Fruit fly (Drosophila melanogaster) whole organism, embryonic: Measurements from ENCODE around the gene CG5043.
A peak's percentile ranks its signal among the peaks of the same experiment; 100 is the strongest.

Source experiments
- Adf1 ChIP-seq: fragments of 200-800 bp; sonication (Bioruptor generic); IDR thresholded peaks from 2 replicates; pipeline ENCODE4 v1.3.6; 2022; ENCODE audit warnings: missing biosample characterization, missing genetic modification characterization
- C15 ChIP-seq: fragments of 200-800 bp; sonication (Bioruptor generic); IDR thresholded peaks from 3 replicates; pipeline ENCODE4 v1.3.6; 2022; ENCODE audit warnings: missing biosample characterization, missing genetic modification characterization
- CG1024 ChIP-seq: fragments of 200-800 bp; sonication (Bioruptor generic); IDR thresholded peaks from 2 replicates; pipeline ENCODE4 v1.3.6; 2022; ENCODE audit warnings: missing biosample characterization, missing genetic modification characterization
- CG10565 ChIP-seq: fragments of 200-800 bp; sonication (Bioruptor generic); optimal IDR thresholded peaks from 3 replicates; lab custom pipeline; 2016; ENCODE audit warnings: missing biosample characterization, mild to moderate bottlenecking, missing genetic modification characterization
- CG12659 ChIP-seq: fragments of 200-800 bp; sonication (Bioruptor generic); optimal IDR thresholded peaks from 3 replicates; lab custom pipeline; 2017; ENCODE audit warnings: mild to moderate bottlenecking, missing biosample characterization, missing genetic modification reagents, missing genetic modification characterization
- CG13775 ChIP-seq: fragments of 200-800 bp; sonication (Bioruptor generic); optimal IDR thresholded peaks from 3 replicates; lab custom pipeline; 2017; ENCODE audit warnings: missing biosample characterization, mild to moderate bottlenecking, missing genetic modification characterization
- CG14860 ChIP-seq: fragments of 200-800 bp; sonication (Bioruptor generic); IDR thresholded peaks from 3 replicates; pipeline ENCODE4 v1.3.6; 2022; ENCODE audit warnings: missing biosample characterization, missing genetic modification characterization; ENCODE audit not compliant: partially characterized antibody
- CG1529 ChIP-seq: fragments of 200-800 bp; sonication (Bioruptor generic); optimal IDR thresholded peaks from 3 replicates; lab custom pipeline; 2018; ENCODE audit warnings: missing biosample characterization, missing genetic modification characterization
- CG15514 ChIP-seq: fragments of 200-800 bp; sonication (Bioruptor generic); optimal IDR thresholded peaks from 3 replicates; lab custom pipeline; 2017; ENCODE audit warnings: missing biosample characterization, missing genetic modification characterization, mild to moderate bottlenecking, moderate library complexity, missing genetic modification reagents
- CG17912 ChIP-seq: fragments of 200-800 bp; sonication (Bioruptor generic); optimal IDR thresholded peaks from 2 replicates; lab custom pipeline; 2018; ENCODE audit warnings: missing biosample characterization, mild to moderate bottlenecking, missing genetic modification characterization
- CG2129 ChIP-seq: fragments of 200-800 bp; sonication (Bioruptor generic); IDR thresholded peaks from 2 replicates; pipeline ENCODE4 v1.3.6; 2022; ENCODE audit warnings: missing biosample characterization, missing genetic modification characterization; ENCODE audit not compliant: partially characterized antibody
- CG2712 ChIP-seq: fragments of 200-800 bp; optimal IDR thresholded peaks from 3 replicates; lab custom pipeline; 2019; ENCODE audit warnings: missing biosample characterization, mild to moderate bottlenecking, missing genetic modification characterization, moderate library complexity
- CG31441 ChIP-seq: fragments of 200-800 bp; sonication (Bioruptor generic); IDR thresholded peaks from 2 replicates; pipeline ENCODE4 v1.3.6; 2022; ENCODE audit warnings: missing biosample characterization, missing genetic modification characterization
- CG34376 ChIP-seq: fragments of 200-800 bp; sonication (Bioruptor generic); optimal IDR thresholded peaks from 2 replicates; lab custom pipeline; 2018; ENCODE audit warnings: missing biosample characterization, mild to moderate bottlenecking, missing genetic modification characterization
- CG4404 ChIP-seq: fragments of 200-800 bp; sonication (Bioruptor generic); IDR thresholded peaks from 2 replicates; pipeline ENCODE4 v1.3.6; 2022; ENCODE audit warnings: missing biosample characterization, missing genetic modification characterization
- CG5953 ChIP-seq: fragments of 200-800 bp; sonication (Bioruptor generic); IDR thresholded peaks from 2 replicates; pipeline ENCODE4 v1.3.6; 2022; ENCODE audit warnings: missing biosample characterization, missing genetic modification characterization
- CG6689 ChIP-seq: fragments of 200-800 bp; sonication (Bioruptor generic); IDR thresholded peaks from 2 replicates; pipeline ENCODE4 v1.3.6; 2022; ENCODE audit warnings: missing biosample characterization, missing genetic modification characterization
- CG6854 ChIP-seq: fragments of 200-800 bp; sonication (Bioruptor generic); optimal IDR thresholded peaks from 3 replicates; lab custom pipeline; 2017; ENCODE audit warnings: missing biosample characterization, mild to moderate bottlenecking, missing genetic modification characterization
- CG7357 ChIP-seq: fragments of 200-800 bp; sonication (Bioruptor generic); IDR thresholded peaks from 3 replicates; pipeline ENCODE4 v1.3.6; 2022; ENCODE audit warnings: missing biosample characterization, missing genetic modification characterization
- CG7556 ChIP-seq: fragments of 200-800 bp; sonication (Bioruptor generic); optimal IDR thresholded peaks from 2 replicates; lab custom pipeline; 2017; ENCODE audit warnings: missing biosample characterization, mild to moderate bottlenecking, missing genetic modification characterization
- CG8924 ChIP-seq: fragments of 200-800 bp; optimal IDR thresholded peaks from 3 replicates; lab custom pipeline; 2019; ENCODE audit warnings: missing biosample characterization, mild to moderate bottlenecking, missing genetic modification characterization, moderate library complexity
- Dp ChIP-seq: fragments of 200-800 bp; sonication (Bioruptor generic); optimal IDR thresholded peaks from 2 replicates; lab custom pipeline; 2018; ENCODE audit warnings: missing biosample characterization, mild to moderate bottlenecking, missing genetic modification characterization, moderate library complexity
- E2f2 ChIP-seq: fragments of 200-800 bp; sonication (Bioruptor generic); IDR thresholded peaks from 2 replicates; pipeline ENCODE4 v1.3.6; 2022; ENCODE audit warnings: missing biosample characterization, missing genetic modification characterization
- Eip74EF ChIP-seq, 2 experiments: fragments of 200-800 bp in 1 of 2; fragments of >200 bp in 1 of 2; sonication (Bioruptor generic) in 1 of 2; optimal IDR thresholded peaks; 2 replicates each; lab custom pipeline; 2017 to 2019; ENCODE audit warnings: missing biosample characterization in 2 of 2, missing genetic modification characterization in 2 of 2, mild to moderate bottlenecking in 1 of 2, moderate library complexity in 1 of 2
- Fer1 ChIP-seq: fragments of 200-800 bp; sonication (Bioruptor generic); optimal IDR thresholded peaks from 2 replicates; lab custom pipeline; 2017; ENCODE audit warnings: missing biosample characterization, mild to moderate bottlenecking, missing genetic modification characterization
- Hey ChIP-seq: fragments of 200-800 bp; sonication (Bioruptor generic); optimal IDR thresholded peaks from 3 replicates; lab custom pipeline; 2018; ENCODE audit warnings: missing biosample characterization, mild to moderate bottlenecking, missing genetic modification characterization
- HmgD ChIP-seq: fragments of 200-800 bp; sonication (Bioruptor generic); optimal IDR thresholded peaks from 3 replicates; lab custom pipeline; 2016; ENCODE audit warnings: missing biosample characterization, missing genetic modification characterization
- Hr39 ChIP-seq: fragments of >200 bp; optimal IDR thresholded peaks from 2 replicates; lab custom pipeline; 2017
- NK7.1 ChIP-seq: fragments of 200-800 bp; sonication (Bioruptor generic); optimal IDR thresholded peaks from 3 replicates; lab custom pipeline; 2016; ENCODE audit warnings: missing biosample characterization, missing genetic modification characterization
- Ptx1 ChIP-seq: fragments of 200-800 bp; sonication (Bioruptor generic); IDR thresholded peaks from 2 replicates; pipeline ENCODE4 v1.3.6; 2022; ENCODE audit warnings: missing biosample characterization, missing genetic modification characterization
- Ravus ChIP-seq: fragments of 200-800 bp; sonication (Bioruptor generic); IDR thresholded peaks from 2 replicates; pipeline ENCODE4 v1.3.6; 2022; ENCODE audit warnings: missing biosample characterization, missing genetic modification characterization
- Vsx1 ChIP-seq: fragments of 200-800 bp; sonication (Bioruptor generic); optimal IDR thresholded peaks from 2 replicates; lab custom pipeline; 2017; ENCODE audit warnings: missing biosample characterization, mild to moderate bottlenecking, missing genetic modification characterization, missing genetic modification reagents
- ato ChIP-seq: fragments of 200-800 bp; sonication (Bioruptor generic); IDR thresholded peaks from 2 replicates; pipeline ENCODE4 v1.3.6; 2022; ENCODE audit warnings: missing biosample characterization, missing genetic modification characterization; ENCODE audit not compliant: partially characterized antibody
- cas ChIP-seq: fragments of 200-800 bp; sonication (Bioruptor generic); IDR thresholded peaks from 2 replicates; pipeline ENCODE4 v1.3.6; 2022; ENCODE audit warnings: missing biosample characterization, missing genetic modification characterization
- cg ChIP-seq: fragments of 200-800 bp; sonication (Bioruptor generic); optimal IDR thresholded peaks from 3 replicates; lab custom pipeline; 2019; ENCODE audit warnings: missing biosample characterization, mild to moderate bottlenecking, missing genetic modification characterization, moderate library complexity
- chn ChIP-seq: fragments of 200-800 bp; sonication (Bioruptor generic); optimal IDR thresholded peaks from 2 replicates; lab custom pipeline; 2016; ENCODE audit warnings: missing biosample characterization, missing genetic modification characterization
- cwo ChIP-seq: fragments of 200-800 bp; sonication (Bioruptor generic); optimal IDR thresholded peaks from 3 replicates; lab custom pipeline; 2017; ENCODE audit warnings: missing biosample characterization, missing genetic modification characterization, mild to moderate bottlenecking, moderate library complexity, missing genetic modification reagents
- dimm ChIP-seq: fragments of 200-800 bp; sonication (Bioruptor generic); IDR thresholded peaks from 2 replicates; pipeline ENCODE4 v1.3.6; 2022; ENCODE audit warnings: missing biosample characterization, missing genetic modification characterization
- esg ChIP-seq: fragments of 200-800 bp; sonication (Bioruptor generic); conservative IDR thresholded peaks from 2 replicates; pipeline ENCODE4 v1.3.6; 2022; ENCODE audit warnings: missing biosample characterization, missing genetic modification characterization
- fu2 ChIP-seq: fragments of 200-800 bp; sonication (Bioruptor generic); optimal IDR thresholded peaks from 2 replicates; lab custom pipeline; 2016; ENCODE audit warnings: missing biosample characterization, missing genetic modification characterization
- gt ChIP-seq: fragments of 200-800 bp; sonication (Bioruptor generic); IDR thresholded peaks from 2 replicates; pipeline ENCODE4 v1.3.6; 2022; ENCODE audit warnings: missing biosample characterization, missing genetic modification characterization
- hth ChIP-seq: fragments of >200 bp; optimal IDR thresholded peaks from 2 replicates; lab custom pipeline; 2017; ENCODE audit warnings: inconsistent platforms
- inv ChIP-seq: fragments of 200-800 bp; sonication (Bioruptor generic); IDR thresholded peaks from 2 replicates; pipeline ENCODE4 v1.3.6; 2022; ENCODE audit warnings: missing biosample characterization, missing genetic modification characterization; ENCODE audit not compliant: partially characterized antibody
- maf-S ChIP-seq: fragments of 200-800 bp; sonication (Bioruptor generic); optimal IDR thresholded peaks from 2 replicates; lab custom pipeline; 2016; ENCODE audit warnings: missing biosample characterization, missing genetic modification characterization
- pita ChIP-seq: fragments of 200-800 bp; sonication (Bioruptor generic); optimal IDR thresholded peaks from 2 replicates; lab custom pipeline; 2017; ENCODE audit warnings: missing biosample characterization, mild to moderate bottlenecking, missing genetic modification characterization
- rib ChIP-seq: fragments of 200-800 bp; sonication (Bioruptor generic); IDR thresholded peaks from 2 replicates; pipeline ENCODE4 v1.3.6; 2022; ENCODE audit warnings: missing biosample characterization, missing genetic modification characterization
- ssp ChIP-seq: fragments of 200-800 bp; sonication (Bioruptor generic); IDR thresholded peaks from 2 replicates; pipeline ENCODE4 v1.3.6; 2022; ENCODE audit warnings: missing biosample characterization, missing genetic modification characterization
- twi ChIP-seq: fragments of 200-800 bp; optimal IDR thresholded peaks from 2 replicates; lab custom pipeline; 2019; ENCODE audit warnings: missing biosample characterization, mild to moderate bottlenecking, missing genetic modification characterization, moderate library complexity
- vvl ChIP-seq: fragments of 200-800 bp; sonication (Bioruptor generic); IDR thresholded peaks from 2 replicates; pipeline ENCODE4 v1.3.6; 2022; ENCODE audit warnings: missing biosample characterization, missing genetic modification characterization
- wdn ChIP-seq: fragments of 200-800 bp; sonication (Bioruptor generic); IDR thresholded peaks from 2 replicates; pipeline ENCODE4 v1.3.6; 2022; ENCODE audit warnings: missing biosample characterization, missing genetic modification characterization

CG5043 gene

dm6 chr2L:17429788-17430587 lies 3.7 kb upstream of the CG5043 start (continued):
- TF ChIP-seq CG8924 (tag; lab: Kevin White, UChicago) (peak; percentile 98), cg (no peak), Fer1 (GFP tag; lab: Kevin White, UChicago) (peak; percentile 97), Hr39 (lab: Kevin White, UChicago) (no peak), twi (peak; percentile 73), esg (GFP tag; lab: Robert Waterston, UW) (peak; percentile 93), CG6854 (GFP tag; lab: Kevin White, UChicago) (peak; percentile 95), CG7556 (GFP tag; lab: Kevin White, UChicago) (peak; percentile 98), CG6689 (GFP tag; lab: Robert Waterston, UW) (peak; percentile 97), E2f2 (GFP tag; lab: Robert Waterston, UW) (peak; percentile 76), CG5953 (peak; percentile 83), pita (GFP tag; lab: Kevin White, UChicago) (no peak), chn (GFP tag; lab: Kevin White, UChicago) (peak; percentile 27), CG14860 (no peak), HmgD (no peak), vvl (GFP tag; lab: Robert Waterston, UW) (peak; percentile 81), fu2 (GFP tag; lab: Kevin White, UChicago) (peak; percentile 38), ssp (peak; percentile 64), C15 (GFP tag; lab: Robert Waterston, UW) (peak; percentile 72; the same call in 1 of the 3 replicates), rib (peak; percentile 72; the same call in 1 of the 2 replicates), cas (GFP tag; lab: Robert Waterston, UW) (peak; percentile 57; the same call in 1 of the 2 replicates), CG10565 (GFP tag; lab: Kevin White, UChicago) (no peak), CG13775 (GFP tag; lab: Kevin White, UChicago) (peak; percentile 92), Dp (GFP tag; lab: Kevin White, UChicago) (no peak), Hey (tag; lab: Kevin White, UChicago) (peak; percentile 25), CG2129 (GFP tag; lab: Robert Waterston, UW) (no peak), CG12659 (peak; percentile 93), Ravus (GFP tag; lab: Robert Waterston, UW) (peak; percentile 86), Eip74EF (GFP tag; optimal IDR thresholded peaks at IDR 0.05; lab: Kevin White, UChicago) (peak in 1 of 2 experiments; percentile 67), Ptx1 (GFP tag; lab: Robert Waterston, UW) (peak; percentile 83), dimm (GFP tag; lab: Robert Waterston, UW) (peak; percentile 71), CG15514 (GFP tag; lab: Kevin White, UChicago) (peak; percentile 84), Vsx1 (GFP tag; lab: Kevin White, UChicago) (peak; percentile 93), CG34376 (GFP tag; lab: Kevin White, UChicago) (peak; percentile 62), hth (lab: Kevin White, UChicago) (no peak), CG17912 (no peak), ato (GFP tag; lab: Robert Waterston, UW) (no peak), NK7.1 (GFP tag; lab: Kevin White, UChicago) (peak; percentile 17), CG1529 (GFP tag; lab: Kevin White, UChicago) (peak; percentile 91), maf-S (peak; percentile 25), Adf1 (GFP tag; lab: Robert Waterston, UW) (peak; percentile 47), gt (GFP tag; lab: Robert Waterston, UW) (peak; percentile 71; the same call in 1 of the 2 replicates), inv (GFP tag; lab: Robert Waterston, UW) (no peak), CG2712 (tag; lab: Kevin White, UChicago) (peak; percentile 99), wdn (GFP tag; lab: Robert Waterston, UW) (peak; percentile 80), CG4404 (GFP tag; lab: Robert Waterston, UW) (peak; percentile 77), CG1024 (GFP tag; lab: Robert Waterston, UW) (peak; percentile 76), CG7357 (GFP tag; lab: Robert Waterston, UW) (peak; percentile 88; the same call in 2 of the 3 replicates), CG31441 (GFP tag; lab: Robert Waterston, UW) (peak; percentile 100), cwo (GFP tag; lab: Kevin White, UChicago) (peak; percentile 94)
